Worm (Caenorhabditis elegans): ENCODE data around the gene ant-1.3.

Gene ant-1.3

ce11 chrIV:9718396-9718795 lies 9.3 kb upstream of the ant-1.3 start (continued):
- TF ChIP-seq sdz-12 (GFP tag; optimal IDR thresholded peaks at IDR 0.05) (no peak), F37D6.2 (tag; optimal IDR thresholded peaks at IDR 0.05) (no peak), nhr-237 (tag; optimal IDR thresholded peaks at IDR 0.05) (no peak), nhr-42 (GFP tag; IDR thresholded peaks at IDR 0.05) (no peak), daf-12 (tag; optimal IDR thresholded peaks at IDR 0.05) (no peak), nhr-28 (tag; optimal IDR thresholded peaks at IDR 0.05) (peak; percentile 94), cey-2 (tag; optimal IDR thresholded peaks at IDR 0.05; ENCODE audit: borderline replicate concordance, insufficient read depth) (peak; percentile 64), hlh-11 (tag; optimal IDR thresholded peaks at IDR 0.05) (peak; percentile 90), spr-3 (GFP tag; optimal IDR thresholded peaks at IDR 0.05) (no peak), zip-11 (GFP tag; IDR thresholded peaks at IDR 0.05) (no peak), unc-62 (GFP tag; optimal IDR thresholded peaks at IDR 0.05 in 1 of 2) (peak in 1 of 2 experiments; percentile 97), unc-62 (tag; optimal IDR thresholded peaks at IDR 0.05) (no peak), nhr-111 (GFP tag; optimal IDR thresholded peaks at IDR 0.05) (no peak), nhr-76 (tag; optimal IDR thresholded peaks at IDR 0.05) (no peak), hmg-1.1 (GFP tag; IDR thresholded peaks at IDR 0.05) (no peak; the same call in 1 of the 2 replicates), Y5F2A.4 (GFP tag; optimal IDR thresholded peaks at IDR 0.05) (no peak), hif-1 (tag; optimal IDR thresholded peaks at IDR 0.05) (peak; percentile 84 to 99), snpc-4 (tag; optimal IDR thresholded peaks at IDR 0.05) (no peak), nhr-102 (tag; optimal IDR thresholded peaks at IDR 0.05) (no peak), lim-7 (GFP tag; IDR thresholded peaks at IDR 0.05) (no peak), egl-27 (tag; optimal IDR thresholded peaks at IDR 0.05) (no peak), mdt-29 (GFP tag; IDR thresholded peaks at IDR 0.05) (no peak), zag-1 (tag; optimal IDR thresholded peaks at IDR 0.05) (no peak), ctbp-1 (GFP tag; IDR thresholded peaks at IDR 0.05) (peak; percentile 61), nhr-41 (GFP tag; IDR thresholded peaks at IDR 0.05) (no peak), dmd-6 (GFP tag; IDR thresholded peaks at IDR 0.05) (peak; percentile 93), gei-8 (GFP tag; optimal IDR thresholded peaks at IDR 0.05) (no peak), lsy-2 (tag; optimal IDR thresholded peaks at IDR 0.05) (peak; percentile 70 to 79), pha-4 (GFP tag; IDR thresholded peaks at IDR 0.05) (0 out of 2 replicates have a peak, but pooled peaks have one; percentile 44), pha-4 (tag; optimal IDR thresholded peaks at IDR 0.05) (no peak), unc-39 (tag; optimal IDR thresholded peaks at IDR 0.05) (no peak), attf-4 (tag; optimal IDR thresholded peaks at IDR 0.05) (no peak), daf-16 (GFP tag; optimal IDR thresholded peaks at IDR 0.05) (no peak), daf-16 (tag; optimal IDR thresholded peaks at IDR 0.05) (peak; percentile 56), lin-13 (GFP tag; optimal IDR thresholded peaks at IDR 0.05) (peak; percentile 45), Y48G9A.11 (GFP tag; IDR thresholded peaks at IDR 0.05) (no peak), unc-130 (GFP tag; optimal IDR thresholded peaks at IDR 0.05) (no peak), Y105C5A.15 (GFP tag; IDR thresholded peaks at IDR 0.05) (no peak), aha-1 (tag) (peak; percentile 100), ama-1 (optimal IDR thresholded peaks at IDR 0.05) (no peak), zip-2 (tag; optimal IDR thresholded peaks at IDR 0.05) (no peak), nhr-11 (tag; optimal IDR thresholded peaks at IDR 0.05) (peak; percentile 57), duxl-1 (tag; optimal IDR thresholded peaks at IDR 0.05; ENCODE audit: poor library complexity) (peak; percentile 14), dmd-8 (GFP tag; IDR thresholded peaks at IDR 0.05) (no peak), nhr-6 (tag; optimal IDR thresholded peaks at IDR 0.05) (peak; percentile 26), mxl-2 (GFP tag; conservative IDR thresholded peaks at IDR 0.05) (no peak), nhr-25 (tag; optimal IDR thresholded peaks at IDR 0.05; ENCODE audit: borderline replicate concordance, insufficient read depth) (peak; percentile 65), lin-1 (GFP tag; IDR thresholded peaks at IDR 0.05) (peak; percentile 67), lin-15B (tag; optimal IDR thresholded peaks at IDR 0.05) (no peak), set-16 (GFP tag; IDR thresholded peaks at IDR 0.05) (no peak), aly-2 (tag; optimal IDR thresholded peaks at IDR 0.05) (no peak), ceh-82 (tag; optimal IDR thresholded peaks at IDR 0.05) (no peak), dve-1 (tag; optimal IDR thresholded peaks at IDR 0.05; ENCODE audit: insufficient read depth) (peak; percentile 87)

Measured in whole organism, L4 larva.